Fruit fly (Drosophila melanogaster) whole organism, pupa: Measurements from ENCODE around the gene Ada1-2.

ENCODE experiments used
- CG10348 ChIP-seq: fragments of 200-800 bp; sonication (Bioruptor generic); IDR thresholded peaks from 2 replicates; pipeline ENCODE4 v1.3.6; 2022; ENCODE audit warnings: missing biosample characterization, missing genetic modification characterization
- CG13204 ChIP-seq: fragments of 200-800 bp; sonication (Bioruptor generic); optimal IDR thresholded peaks from 2 replicates; lab custom pipeline; 2018; ENCODE audit warnings: missing biosample characterization, mild to moderate bottlenecking, missing genetic modification characterization, moderate library complexity
- CG17806 ChIP-seq: fragments of 200-800 bp; sonication (Bioruptor generic); optimal IDR thresholded peaks from 2 replicates; lab custom pipeline; 2018; ENCODE audit warnings: missing biosample characterization, mild to moderate bottlenecking, missing genetic modification characterization, moderate library complexity
- CG34367 ChIP-seq: fragments of 200-800 bp; sonication (Bioruptor generic); optimal IDR thresholded peaks from 2 replicates; lab custom pipeline; 2018; ENCODE audit warnings: missing biosample characterization, mild to moderate bottlenecking, missing genetic modification characterization
- CG4496 ChIP-seq: fragments of 200-800 bp; sonication (Bioruptor generic); IDR thresholded peaks from 3 replicates; pipeline ENCODE4 v1.3.6; 2022; ENCODE audit warnings: missing biosample characterization, missing genetic modification characterization
- CG8159 ChIP-seq: fragments of 200-800 bp; sonication (Bioruptor generic); optimal IDR thresholded peaks from 3 replicates; lab custom pipeline; 2018; ENCODE audit warnings: missing biosample characterization, mild to moderate bottlenecking, missing genetic modification characterization, moderate library complexity
- D1 ChIP-seq: fragments of 200-800 bp; sonication (Bioruptor generic); optimal IDR thresholded peaks from 2 replicates; lab custom pipeline; 2018; ENCODE audit warnings: missing biosample characterization, mild to moderate bottlenecking, missing genetic modification characterization, moderate library complexity
- EcR ChIP-seq: fragments of 200-800 bp; sonication (Bioruptor generic); optimal IDR thresholded peaks from 3 replicates; lab custom pipeline; 2019; ENCODE audit warnings: missing biosample characterization, missing genetic modification characterization, mild to moderate bottlenecking, moderate library complexity, missing genetic modification reagents
- Ets98B ChIP-seq: fragments of 200-800 bp; sonication (Bioruptor generic); IDR thresholded peaks from 2 replicates; pipeline ENCODE4 v1.3.6; 2022; ENCODE audit warnings: missing biosample characterization, missing genetic modification characterization
- Pif1B ChIP-seq: fragments of 200-800 bp; sonication (Bioruptor generic); optimal IDR thresholded peaks from 3 replicates; lab custom pipeline; 2016; ENCODE audit warnings: missing biosample characterization, missing genetic modification characterization
- gl ChIP-seq: fragments of 200-800 bp; sonication (Bioruptor generic); optimal IDR thresholded peaks from 2 replicates; lab custom pipeline; 2018; ENCODE audit warnings: missing biosample characterization, mild to moderate bottlenecking, missing genetic modification characterization

DNA sequence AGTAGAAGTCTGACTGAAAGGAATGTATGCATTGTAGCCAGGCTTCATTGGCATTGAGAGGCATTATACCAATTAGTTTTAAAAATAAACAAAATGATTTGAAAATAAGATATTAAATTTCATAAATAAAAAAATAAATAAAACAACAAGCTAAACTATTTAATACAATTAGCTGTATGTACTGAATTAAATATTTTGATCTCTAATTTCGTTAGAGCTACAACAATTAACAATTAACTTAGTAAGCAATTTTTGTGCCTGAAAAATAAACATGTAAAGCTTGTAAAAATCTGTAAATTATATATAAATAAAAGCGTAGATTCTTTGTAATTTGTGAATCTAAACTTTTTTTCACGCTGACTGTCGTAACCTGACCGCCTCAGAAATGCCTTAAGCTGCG lies 15.2 kb downstream of the Ada1-2 start, which contains the start of gene Rh5:
- TF ChIP-seq CG4496 (GFP tag; lab: Robert Waterston, UW) (no peak), Ets98B (GFP tag; lab: Robert Waterston, UW) (no peak), CG17806 (tag; lab: Kevin White, UChicago) (no peak), gl (tag; lab: Kevin White, UChicago) (no peak), CG34367 (tag; lab: Kevin White, UChicago) (no peak), Pif1B (no peak), CG8159 (tag; lab: Kevin White, UChicago) (no peak), CG13204 (GFP tag; lab: Kevin White, UChicago) (no peak), CG10348 (no peak), EcR (GFP tag; lab: Kevin White, UChicago) (no peak), D1 (tag; lab: Kevin White, UChicago) (no peak)
